Fruit fly (Drosophila melanogaster) whole organism, embryonic: ENCODE results near the gene CG8319.
A peak's percentile ranks its signal among the peaks of the same experiment; 100 is the strongest.

Experiments
- Ada2b ChIP-seq: fragments of 200-800 bp; sonication (Bioruptor generic); IDR thresholded peaks from 2 replicates; pipeline ENCODE4 v1.3.6; 2022; ENCODE audit warnings: missing biosample characterization, missing genetic modification characterization
- Blimp-1 ChIP-seq: fragments of 200-800 bp; sonication (Bioruptor generic); optimal IDR thresholded peaks from 3 replicates; lab custom pipeline; 2018; ENCODE audit warnings: missing biosample characterization, missing genetic modification characterization, mild to moderate bottlenecking, moderate library complexity, missing genetic modification reagents
- CG10979 ChIP-seq: fragments of 200-800 bp; sonication (Bioruptor generic); optimal IDR thresholded peaks from 2 replicates; lab custom pipeline; 2018; ENCODE audit warnings: missing biosample characterization, mild to moderate bottlenecking, missing genetic modification characterization, moderate library complexity
- CG11093 ChIP-seq: fragments of 200-800 bp; sonication (Bioruptor generic); IDR thresholded peaks from 3 replicates; pipeline ENCODE4 v1.3.6; 2022; ENCODE audit warnings: missing biosample characterization, missing genetic modification characterization
- CG11560 ChIP-seq: fragments of 200-800 bp; sonication (Bioruptor generic); IDR thresholded peaks from 3 replicates; pipeline ENCODE4 v1.3.6; 2022; ENCODE audit warnings: missing biosample characterization, missing genetic modification characterization
- CG11695 ChIP-seq: fragments of 200-800 bp; sonication (Bioruptor generic); IDR thresholded peaks from 3 replicates; pipeline ENCODE4 v1.3.6; 2022; ENCODE audit warnings: missing biosample characterization, missing genetic modification characterization
- CG14667 ChIP-seq: fragments of 200-800 bp; sonication (Bioruptor generic); IDR thresholded peaks from 2 replicates; pipeline ENCODE4 v1.3.6; 2022; ENCODE audit warnings: missing biosample characterization, missing genetic modification characterization
- CG16813 ChIP-seq: fragments of 200-800 bp; sonication (Bioruptor generic); IDR thresholded peaks from 3 replicates; pipeline ENCODE4 v1.3.6; 2022; ENCODE audit warnings: missing biosample characterization, missing genetic modification characterization; ENCODE audit not compliant: partially characterized antibody
- CG17328 ChIP-seq: fragments of 200-800 bp; sonication (Bioruptor generic); IDR thresholded peaks from 2 replicates; pipeline ENCODE4 v1.3.6; 2022; ENCODE audit warnings: missing biosample characterization, missing genetic modification characterization
- CG17568 ChIP-seq: fragments of 200-800 bp; sonication (Bioruptor generic); optimal IDR thresholded peaks from 2 replicates; lab custom pipeline; 2018; ENCODE audit warnings: missing biosample characterization, mild to moderate bottlenecking, missing genetic modification characterization, moderate library complexity
- CG18619 ChIP-seq: fragments of 200-800 bp; sonication (Bioruptor generic); optimal IDR thresholded peaks from 3 replicates; lab custom pipeline; 2017; ENCODE audit warnings: missing biosample characterization, mild to moderate bottlenecking, missing genetic modification characterization
- CG2678 ChIP-seq: fragments of 200-800 bp; sonication (Bioruptor generic); optimal IDR thresholded peaks from 3 replicates; lab custom pipeline; 2019; ENCODE audit warnings: missing biosample characterization, mild to moderate bottlenecking, missing genetic modification characterization, moderate library complexity
- CG2889 ChIP-seq: fragments of 200-800 bp; sonication (Bioruptor generic); IDR thresholded peaks from 3 replicates; pipeline ENCODE4 v1.3.6; 2022; ENCODE audit warnings: missing biosample characterization, missing genetic modification characterization
- CG4617 ChIP-seq: fragments of 200-800 bp; sonication (Bioruptor generic); optimal IDR thresholded peaks from 3 replicates; lab custom pipeline; 2016; ENCODE audit warnings: missing biosample characterization, missing genetic modification characterization, borderline replicate concordance
- CG4820 ChIP-seq: fragments of 200-800 bp; sonication (Bioruptor generic); optimal IDR thresholded peaks from 3 replicates; lab custom pipeline; 2016; ENCODE audit warnings: missing biosample characterization, missing genetic modification characterization
- CG4854 ChIP-seq: fragments of 200-800 bp; sonication (Bioruptor generic); optimal IDR thresholded peaks from 2 replicates; lab custom pipeline; 2016; ENCODE audit warnings: missing biosample characterization, missing genetic modification characterization, inconsistent platforms
- CG5245 ChIP-seq: fragments of 200-800 bp; sonication (Bioruptor generic); optimal IDR thresholded peaks from 3 replicates; lab custom pipeline; 2016; ENCODE audit warnings: missing biosample characterization, missing genetic modification characterization
- CG9817 ChIP-seq: fragments of 200-800 bp; sonication (Bioruptor generic); optimal IDR thresholded peaks from 2 replicates; lab custom pipeline; 2018; ENCODE audit warnings: missing biosample characterization, mild to moderate bottlenecking, missing genetic modification characterization, moderate library complexity
- CHES-1-like ChIP-seq: fragments of 200-800 bp; sonication (Bioruptor generic); optimal IDR thresholded peaks from 2 replicates; lab custom pipeline; 2016; ENCODE audit warnings: missing biosample characterization, missing genetic modification characterization
- CTCF ChIP-seq: fragments of 200-800 bp; sonication (Bioruptor generic); optimal IDR thresholded peaks from 2 replicates; lab custom pipeline; 2017; ENCODE audit warnings: missing biosample characterization, mild to moderate bottlenecking, missing genetic modification characterization, moderate library complexity
- Dek ChIP-seq: fragments of 200-800 bp; sonication (Bioruptor generic); optimal IDR thresholded peaks from 3 replicates; lab custom pipeline; 2019; ENCODE audit warnings: missing biosample characterization, mild to moderate bottlenecking, missing genetic modification characterization, moderate library complexity
- Dip2 ChIP-seq: fragments of 200-800 bp; sonication (Bioruptor generic); IDR thresholded peaks from 2 replicates; pipeline ENCODE4 v1.3.6; 2022; ENCODE audit warnings: missing biosample characterization, missing genetic modification characterization
- E2f1 ChIP-seq: fragments of 200-800 bp; sonication (Bioruptor generic); IDR thresholded peaks from 2 replicates; pipeline ENCODE4 v1.3.6; 2022; ENCODE audit warnings: missing biosample characterization, missing genetic modification characterization
- ERR ChIP-seq: fragments of 200-800 bp; sonication (Bioruptor generic); optimal IDR thresholded peaks from 2 replicates; lab custom pipeline; 2016; ENCODE audit warnings: missing biosample characterization, missing genetic modification characterization
- Hr51 ChIP-seq, 2 experiments: fragments of 200-800 bp; sonication (Bioruptor generic); optimal IDR thresholded peaks; 2 replicates in 1 of 2; 3 replicates in 1 of 2; lab custom pipeline; 2016 to 2018; ENCODE audit warnings: missing biosample characterization in 2 of 2, missing genetic modification characterization in 2 of 2, mild to moderate bottlenecking in 1 of 2, moderate library complexity in 1 of 2
- Lpt ChIP-seq: fragments of >200 bp; optimal IDR thresholded peaks from 2 replicates; lab custom pipeline; 2018; ENCODE audit warnings: missing biosample characterization, missing genetic modification characterization
- Optix ChIP-seq: fragments of 200-800 bp; sonication (Bioruptor generic); IDR thresholded peaks from 3 replicates; pipeline ENCODE4 v1.3.6; 2022; ENCODE audit warnings: missing biosample characterization, missing genetic modification characterization
- Xrp1 ChIP-seq: fragments of 200-800 bp; sonication (Bioruptor generic); IDR thresholded peaks from 2 replicates; pipeline ENCODE4 v1.3.6; 2022; ENCODE audit warnings: missing biosample characterization, missing genetic modification characterization
- az2 ChIP-seq: fragments of 200-800 bp; sonication (Bioruptor generic); optimal IDR thresholded peaks from 3 replicates; lab custom pipeline; 2016; ENCODE audit warnings: missing biosample characterization, missing genetic modification characterization
- br ChIP-seq: fragments of >200 bp; optimal IDR thresholded peaks from 2 replicates; lab custom pipeline; 2017
- eve ChIP-seq, 2 experiments: fragments of >200 bp; optimal IDR thresholded peaks; 2 replicates each; lab custom pipeline; 2017; ENCODE audit warnings: missing biosample characterization in 2 of 2, missing genetic modification characterization in 2 of 2
- fu2 ChIP-seq: fragments of 200-800 bp; sonication (Bioruptor generic); optimal IDR thresholded peaks from 2 replicates; lab custom pipeline; 2016; ENCODE audit warnings: missing biosample characterization, missing genetic modification characterization
- gcm2 ChIP-seq: fragments of 200-800 bp; sonication (Bioruptor generic); optimal IDR thresholded peaks from 2 replicates; lab custom pipeline; 2016; ENCODE audit warnings: missing biosample characterization, missing genetic modification characterization
- gfzf ChIP-seq: fragments of 200-800 bp; sonication (Bioruptor generic); optimal IDR thresholded peaks from 2 replicates; lab custom pipeline; 2016; ENCODE audit warnings: missing biosample characterization, mild to moderate bottlenecking, missing genetic modification characterization, moderate library complexity
- h ChIP-seq: fragments of >200 bp; optimal IDR thresholded peaks from 2 replicates; lab custom pipeline; 2017
- ham ChIP-seq: fragments of 200-800 bp; sonication (Bioruptor generic); IDR thresholded peaks from 2 replicates; pipeline ENCODE4 v1.3.6; 2022; ENCODE audit warnings: missing biosample characterization, missing genetic modification characterization
- ind ChIP-seq: fragments of 200-800 bp; sonication (Bioruptor generic); optimal IDR thresholded peaks from 3 replicates; lab custom pipeline; 2016; ENCODE audit warnings: missing biosample characterization, missing genetic modification characterization
- jigr1 ChIP-seq: fragments of 200-800 bp; sonication (Bioruptor generic); IDR thresholded peaks from 3 replicates; pipeline ENCODE4 v1.3.6; 2022; ENCODE audit warnings: missing biosample characterization, missing genetic modification characterization
- nau ChIP-seq: fragments of 200-800 bp; sonication (Bioruptor generic); optimal IDR thresholded peaks from 3 replicates; lab custom pipeline; 2017; ENCODE audit warnings: missing biosample characterization, mild to moderate bottlenecking, missing genetic modification characterization, missing genetic modification reagents
- pan ChIP-seq, 4 experiments: fragments of >200 bp in 3 of 4; fragments of 200-800 bp in 1 of 4; sonication (Bioruptor generic) in 1 of 4; optimal IDR thresholded peaks in 3 of 4; IDR thresholded peaks in 1 of 4; 2 replicates each; pipeline versions ENCODE4 v1.3.6 to Lab custom; 2017 to 2022; ENCODE audit warnings: missing biosample characterization in 2 of 4, missing genetic modification characterization in 2 of 4, mixed read lengths in 1 of 4
- peb ChIP-seq: fragments of 200-800 bp; sonication (Bioruptor generic); IDR thresholded peaks from 2 replicates; pipeline ENCODE4 v1.3.6; 2022; ENCODE audit warnings: missing biosample characterization, missing genetic modification characterization
- pum ChIP-seq: fragments of 200-800 bp; sonication (Bioruptor generic); optimal IDR thresholded peaks from 2 replicates; lab custom pipeline; 2016; ENCODE audit warnings: missing biosample characterization, missing genetic modification characterization
- rib ChIP-seq: fragments of 200-800 bp; sonication (Bioruptor generic); IDR thresholded peaks from 2 replicates; pipeline ENCODE4 v1.3.6; 2022; ENCODE audit warnings: missing biosample characterization, missing genetic modification characterization
- row ChIP-seq: fragments of 200-800 bp; sonication (Bioruptor generic); IDR thresholded peaks from 3 replicates; pipeline ENCODE4 v1.3.6; 2022; ENCODE audit warnings: missing biosample characterization, missing genetic modification characterization
- shn ChIP-seq: fragments of 200-800 bp; sonication (Bioruptor generic); optimal IDR thresholded peaks from 3 replicates; lab custom pipeline; 2016; ENCODE audit warnings: missing biosample characterization, missing genetic modification characterization
- slbo ChIP-seq: fragments of 200-800 bp; sonication (Bioruptor generic); IDR thresholded peaks from 2 replicates; pipeline ENCODE4 v1.3.6; 2022; ENCODE audit warnings: missing biosample characterization, missing genetic modification characterization
- sqz ChIP-seq: fragments of 200-800 bp; sonication (Bioruptor generic); optimal IDR thresholded peaks from 3 replicates; lab custom pipeline; 2018; ENCODE audit warnings: missing biosample characterization, mild to moderate bottlenecking, missing genetic modification characterization
- tna ChIP-seq: fragments of 200-800 bp; sonication (Bioruptor generic); IDR thresholded peaks from 2 replicates; pipeline ENCODE4 v1.3.6; 2022; ENCODE audit warnings: missing biosample characterization, missing genetic modification characterization; ENCODE audit not compliant: partially characterized antibody
- twi ChIP-seq: fragments of 200-800 bp; optimal IDR thresholded peaks from 2 replicates; lab custom pipeline; 2019; ENCODE audit warnings: missing biosample characterization, mild to moderate bottlenecking, missing genetic modification characterization, moderate library complexity
- tx ChIP-seq: fragments of 200-800 bp; sonication (Bioruptor generic); optimal IDR thresholded peaks from 2 replicates; lab custom pipeline; 2016; ENCODE audit warnings: missing biosample characterization, missing genetic modification characterization
- wdn ChIP-seq: fragments of 200-800 bp; sonication (Bioruptor generic); IDR thresholded peaks from 2 replicates; pipeline ENCODE4 v1.3.6; 2022; ENCODE audit warnings: missing biosample characterization, missing genetic modification characterization

The CG8319 gene

DNA sequence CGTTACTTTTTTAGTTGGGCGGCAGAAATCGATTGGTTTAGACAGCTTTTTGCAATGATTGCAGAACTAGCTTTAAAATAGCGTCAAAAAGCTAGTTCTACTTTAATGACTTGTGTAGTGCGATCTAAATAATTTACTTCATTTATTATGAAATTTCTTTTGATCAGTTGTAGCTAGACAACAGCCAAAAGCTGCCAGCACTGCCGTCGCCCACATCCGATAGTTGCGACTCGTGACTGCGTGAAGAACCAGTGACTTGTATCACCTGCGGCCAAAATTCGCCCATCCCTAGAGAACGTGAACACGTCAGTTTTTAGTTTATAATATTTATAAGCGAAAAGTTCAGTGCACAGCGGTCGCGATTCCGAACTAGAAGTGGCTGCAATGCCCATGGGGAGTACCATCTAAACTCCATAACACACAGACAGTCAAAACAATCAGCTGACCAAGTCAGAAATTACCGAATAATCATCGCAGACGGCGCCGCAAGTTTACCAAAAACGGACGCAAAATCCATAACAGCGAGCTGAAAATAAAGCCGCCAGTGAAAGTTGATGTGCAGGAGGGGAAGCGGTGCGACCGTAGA, 40.4 kb upstream of the CG8319 start, which contains the start of gene P58IPK (continued):
- peak; percentile 72 for TF ChIP-seq ind (GFP tag; lab: Kevin White, UChicago)
- peak; percentile 64 for TF ChIP-seq Xrp1
- no peak for TF ChIP-seq pan (optimal IDR thresholded peaks at IDR 0.05; lab: Kevin White, UChicago)
- peak in 1 of 2 experiments; percentile 44 for TF ChIP-seq pan (GFP tag; optimal IDR thresholded peaks at IDR 0.05 in 1 of 2, IDR thresholded peaks at IDR 0.05 in 1 of 2)
- TF ChIP-seq CG2678 (tag; lab: Kevin White, UChicago) = no peak
- peak; percentile 67 for TF ChIP-seq pum (GFP tag; lab: Kevin White, UChicago)
- TF ChIP-seq h (lab: Kevin White, UChicago) = no peak
- no peak for TF ChIP-seq ham (GFP tag; lab: Robert Waterston, UW)
- peak; percentile 32 for TF ChIP-seq CG10979 (tag; lab: Kevin White, UChicago)
- TF ChIP-seq CG11560 (tag; lab: Robert Waterston, UW) = peak; percentile 8; the same call in 1 of the 3 replicates
- peak; percentile 43 for TF ChIP-seq CG4820 (GFP tag; lab: Kevin White, UChicago)
- TF ChIP-seq CG2889 (GFP tag; lab: Robert Waterston, UW) = no peak
- TF ChIP-seq shn = peak; percentile 80
- TF ChIP-seq br = no peak
- peak; percentile 41 for TF ChIP-seq gfzf (GFP tag; lab: Kevin White, UChicago)
- TF ChIP-seq tx (GFP tag; lab: Kevin White, UChicago) = peak; percentile 71
- peak; percentile 49 for TF ChIP-seq Blimp-1 (GFP tag; lab: Kevin White, UChicago)
- TF ChIP-seq tna (GFP tag; lab: Robert Waterston, UW) = peak; percentile 88
- 0 out of 2 replicates have a peak, but pooled peaks have one; percentile 21 for TF ChIP-seq E2f1 (GFP tag; lab: Robert Waterston, UW)
- no peak for TF ChIP-seq nau
- TF ChIP-seq CG5245 (GFP tag; lab: Kevin White, UChicago) = peak; percentile 30
- no peak for TF ChIP-seq sqz (GFP tag; lab: Kevin White, UChicago)
- TF ChIP-seq jigr1 = no peak
- no peak for TF ChIP-seq CG17568
- no peak for TF ChIP-seq gcm2 (GFP tag; lab: Kevin White, UChicago)
- no peak for TF ChIP-seq Dip2 (GFP tag; lab: Robert Waterston, UW)
- no peak for TF ChIP-seq CG11093 (GFP tag; lab: Robert Waterston, UW)
- TF ChIP-seq slbo (GFP tag; lab: Robert Waterston, UW) = peak; percentile 91
- no peak for TF ChIP-seq CTCF (GFP tag; lab: Kevin White, UChicago)
- peak; percentile 56 for TF ChIP-seq fu2 (GFP tag; lab: Kevin White, UChicago)
- TF ChIP-seq Lpt = no peak
- TF ChIP-seq Hr51 (GFP tag; optimal IDR thresholded peaks at IDR 0.05; lab: Kevin White, UChicago) = peak in 1 of 2 experiments; percentile 78
- peak; percentile 56 for TF ChIP-seq CG14667 (GFP tag; lab: Robert Waterston, UW)
- peak; percentile 97 for TF ChIP-seq CG16813 (GFP tag; lab: Robert Waterston, UW)
- TF ChIP-seq CG9817 (tag; lab: Kevin White, UChicago) = peak; percentile 68
- TF ChIP-seq Ada2b (GFP tag; lab: Robert Waterston, UW) = no peak
- TF ChIP-seq CG4617 (GFP tag; lab: Kevin White, UChicago) = peak; percentile 79
- TF ChIP-seq CG4854 (GFP tag; lab: Kevin White, UChicago) = peak; percentile 33
- TF ChIP-seq ERR = peak; percentile 61
- TF ChIP-seq eve (GFP tag; optimal IDR thresholded peaks at IDR 0.05; lab: Kevin White, UChicago) = no peak
- TF ChIP-seq CG18619 (GFP tag; lab: Kevin White, UChicago) = peak; percentile 31
- peak; percentile 53; the same call in 1 of the 2 replicates for TF ChIP-seq CG17328 (GFP tag; lab: Robert Waterston, UW)
- no peak for TF ChIP-seq CG11695 (GFP tag; lab: Robert Waterston, UW)
- peak; percentile 68 for TF ChIP-seq Dek
- TF ChIP-seq Optix (GFP tag; lab: Robert Waterston, UW) = peak; percentile 65; the same call in 2 of the 3 replicates
- TF ChIP-seq peb (GFP tag; lab: Robert Waterston, UW) = 0 out of 2 replicates have a peak, but pooled peaks have one; percentile 20
- TF ChIP-seq twi (tag; lab: Kevin White, UChicago) = peak; percentile 31
- 0 out of 2 replicates have a peak, but pooled peaks have one; percentile 41 for TF ChIP-seq wdn
- peak; percentile 51 for TF ChIP-seq rib
- TF ChIP-seq CHES-1-like (GFP tag; lab: Kevin White, UChicago) = peak; percentile 69
- TF ChIP-seq row (GFP tag; lab: Robert Waterston, UW) = peak; percentile 93
- peak; percentile 64 for TF ChIP-seq az2
